Fruit fly (Drosophila melanogaster): ENCODE data around the gene CG42502.

dm6 chr2L:18780911-18781545 lies 30.0 kb downstream of the CG42502 start:
- TF ChIP-seq CG13204 (GFP tag; optimal IDR thresholded peaks at IDR 0.05) (no peak), Ets98B (GFP tag; IDR thresholded peaks at IDR 0.05) (no peak), rn (GFP tag; IDR thresholded peaks at IDR 0.05) (no peak), EcR (GFP tag; optimal IDR thresholded peaks at IDR 0.05) (no peak), CG8301 (tag; optimal IDR thresholded peaks at IDR 0.05) (no peak), CG4496 (GFP tag; IDR thresholded peaks at IDR 0.05) (no peak), gl (tag; optimal IDR thresholded peaks at IDR 0.05) (no peak), Pif1B (GFP tag; optimal IDR thresholded peaks at IDR 0.05) (no peak), CG17806 (tag; optimal IDR thresholded peaks at IDR 0.05) (no peak), CG10348 (GFP tag; IDR thresholded peaks at IDR 0.05) (no peak)

Measured in whole organism, pupa.